Fruit fly (Drosophila melanogaster) whole organism, embryonic: Measurements from ENCODE around the gene Aasdh.

ENCODE experiments used
- Blimp-1 ChIP-seq: fragments of 200-800 bp; sonication (Bioruptor generic); optimal IDR thresholded peaks from 3 replicates; lab custom pipeline; 2018; ENCODE audit warnings: missing biosample characterization, missing genetic modification characterization, mild to moderate bottlenecking, moderate library complexity, missing genetic modification reagents
- CG10979 ChIP-seq: fragments of 200-800 bp; sonication (Bioruptor generic); optimal IDR thresholded peaks from 2 replicates; lab custom pipeline; 2018; ENCODE audit warnings: missing biosample characterization, mild to moderate bottlenecking, missing genetic modification characterization, moderate library complexity
- CG11504 ChIP-seq: fragments of 200-800 bp; sonication (Bioruptor generic); optimal IDR thresholded peaks from 3 replicates; lab custom pipeline; 2019; ENCODE audit warnings: missing biosample characterization, mild to moderate bottlenecking, missing genetic modification characterization, moderate library complexity
- CG12391 ChIP-seq: fragments of 200-800 bp; sonication (Bioruptor generic); optimal IDR thresholded peaks from 3 replicates; lab custom pipeline; 2018; ENCODE audit warnings: missing biosample characterization, mild to moderate bottlenecking, missing genetic modification characterization, moderate library complexity
- CG14710 ChIP-seq: fragments of 200-800 bp; sonication (Bioruptor generic); optimal IDR thresholded peaks from 3 replicates; lab custom pipeline; 2019; ENCODE audit warnings: missing biosample characterization, mild to moderate bottlenecking, missing genetic modification characterization, moderate library complexity
- CG15073 ChIP-seq: fragments of 200-800 bp; sonication (Bioruptor generic); optimal IDR thresholded peaks from 2 replicates; lab custom pipeline; 2016; ENCODE audit warnings: missing biosample characterization, missing genetic modification characterization
- CG15601 ChIP-seq: fragments of 200-800 bp; sonication (Bioruptor generic); optimal IDR thresholded peaks from 3 replicates; lab custom pipeline; 2019; ENCODE audit warnings: missing biosample characterization, mild to moderate bottlenecking, missing genetic modification characterization, moderate library complexity
- CG15696 ChIP-seq: fragments of 200-800 bp; sonication (Bioruptor generic); optimal IDR thresholded peaks from 2 replicates; lab custom pipeline; 2019; ENCODE audit warnings: missing biosample characterization, mild to moderate bottlenecking, missing genetic modification characterization, moderate library complexity
- CG1603 ChIP-seq: fragments of 200-800 bp; sonication (Bioruptor generic); optimal IDR thresholded peaks from 2 replicates; lab custom pipeline; 2019; ENCODE audit warnings: missing biosample characterization, mild to moderate bottlenecking, missing genetic modification characterization, moderate library complexity
- CG17361 ChIP-seq: fragments of 200-800 bp; sonication (Bioruptor generic); IDR thresholded peaks from 3 replicates; pipeline ENCODE4 v1.3.6; 2022; ENCODE audit warnings: missing biosample characterization, missing genetic modification characterization
- CG17802 ChIP-seq: fragments of 200-800 bp; sonication (Bioruptor generic); optimal IDR thresholded peaks from 2 replicates; lab custom pipeline; 2018; ENCODE audit warnings: missing biosample characterization, mild to moderate bottlenecking, missing genetic modification characterization, moderate library complexity
- CG2116 ChIP-seq: fragments of 200-800 bp; sonication (Bioruptor generic); optimal IDR thresholded peaks from 3 replicates; lab custom pipeline; 2018; ENCODE audit warnings: missing biosample characterization, mild to moderate bottlenecking, missing genetic modification characterization
- CG2678 ChIP-seq: fragments of 200-800 bp; sonication (Bioruptor generic); optimal IDR thresholded peaks from 3 replicates; lab custom pipeline; 2019; ENCODE audit warnings: missing biosample characterization, mild to moderate bottlenecking, missing genetic modification characterization, moderate library complexity
- CG2712 ChIP-seq: fragments of 200-800 bp; optimal IDR thresholded peaks from 3 replicates; lab custom pipeline; 2019; ENCODE audit warnings: missing biosample characterization, mild to moderate bottlenecking, missing genetic modification characterization, moderate library complexity
- CG33213 ChIP-seq: fragments of 200-800 bp; sonication (Bioruptor generic); optimal IDR thresholded peaks from 3 replicates; lab custom pipeline; 2016; ENCODE audit warnings: missing biosample characterization, missing genetic modification characterization
- CG33557 ChIP-seq: fragments of 200-800 bp; sonication (Bioruptor generic); optimal IDR thresholded peaks from 2 replicates; lab custom pipeline; 2019; ENCODE audit warnings: missing biosample characterization, mild to moderate bottlenecking, missing genetic modification characterization, moderate library complexity
- CG3407 ChIP-seq: fragments of 200-800 bp; sonication (Bioruptor generic); optimal IDR thresholded peaks from 2 replicates; lab custom pipeline; 2018; ENCODE audit warnings: missing biosample characterization, mild to moderate bottlenecking, missing genetic modification characterization
- CG4707 ChIP-seq: fragments of 200-800 bp; sonication (Bioruptor generic); optimal IDR thresholded peaks from 2 replicates; lab custom pipeline; 2018; ENCODE audit warnings: missing biosample characterization, mild to moderate bottlenecking, missing genetic modification characterization, moderate library complexity
- CG5180 ChIP-seq: fragments of 200-800 bp; sonication (Bioruptor generic); optimal IDR thresholded peaks from 3 replicates; lab custom pipeline; 2017; ENCODE audit warnings: missing biosample characterization, missing genetic modification characterization, mild to moderate bottlenecking, moderate library complexity, missing genetic modification reagents
- CG6272 ChIP-seq: fragments of 200-800 bp; sonication (Bioruptor generic); IDR thresholded peaks from 2 replicates; pipeline ENCODE4 v1.3.6; 2022; ENCODE audit warnings: missing biosample characterization, missing genetic modification characterization
- CG6765 ChIP-seq: fragments of 200-800 bp; sonication (Bioruptor generic); optimal IDR thresholded peaks from 3 replicates; lab custom pipeline; 2017; ENCODE audit warnings: missing biosample characterization, mild to moderate bottlenecking, missing genetic modification characterization
- CG7556 ChIP-seq: fragments of 200-800 bp; sonication (Bioruptor generic); optimal IDR thresholded peaks from 2 replicates; lab custom pipeline; 2017; ENCODE audit warnings: missing biosample characterization, mild to moderate bottlenecking, missing genetic modification characterization
- CG7987 ChIP-seq: fragments of 200-800 bp; sonication (Bioruptor generic); optimal IDR thresholded peaks from 2 replicates; lab custom pipeline; 2018; ENCODE audit warnings: missing biosample characterization, mild to moderate bottlenecking, missing genetic modification characterization, moderate library complexity
- CG8388 ChIP-seq: fragments of 200-800 bp; sonication (Bioruptor generic); optimal IDR thresholded peaks from 2 replicates; lab custom pipeline; 2019; ENCODE audit warnings: missing biosample characterization, mild to moderate bottlenecking, missing genetic modification characterization, moderate library complexity
- Camta ChIP-seq: fragments of 200-800 bp; sonication (Bioruptor generic); optimal IDR thresholded peaks from 2 replicates; lab custom pipeline; 2016; ENCODE audit warnings: missing biosample characterization, missing genetic modification characterization
- CrebB ChIP-seq: fragments of 200-800 bp; sonication (Bioruptor generic); optimal IDR thresholded peaks from 3 replicates; lab custom pipeline; 2018; ENCODE audit warnings: missing biosample characterization, mild to moderate bottlenecking, missing genetic modification characterization
- D ChIP-seq, 2 experiments: fragments of 200-800 bp in 1 of 2; fragments of >200 bp in 1 of 2; sonication (Bioruptor generic) in 1 of 2; optimal IDR thresholded peaks; 2 replicates in 1 of 2; 3 replicates in 1 of 2; lab custom pipeline; 2017; ENCODE audit warnings: mild to moderate bottlenecking in 1 of 2, missing biosample characterization in 1 of 2, missing genetic modification characterization in 1 of 2, missing genetic modification reagents in 1 of 2
- Kr ChIP-seq: fragments of 200-800 bp; sonication (Bioruptor generic); optimal IDR thresholded peaks from 2 replicates; lab custom pipeline; 2017; ENCODE audit warnings: missing biosample characterization, mild to moderate bottlenecking, missing genetic modification characterization
- PHDP ChIP-seq: fragments of 200-800 bp; sonication (Bioruptor generic); optimal IDR thresholded peaks from 3 replicates; lab custom pipeline; 2018; ENCODE audit warnings: missing biosample characterization, mild to moderate bottlenecking, missing genetic modification characterization, moderate library complexity
- Spps ChIP-seq: fragments of 200-800 bp; sonication (Bioruptor generic); optimal IDR thresholded peaks from 2 replicates; lab custom pipeline; 2018; ENCODE audit warnings: missing biosample characterization, mild to moderate bottlenecking, missing genetic modification characterization
- bsh ChIP-seq, 2 experiments: fragments of 200-800 bp; sonication (Bioruptor generic); optimal IDR thresholded peaks; 2 replicates each; lab custom pipeline; 2017 to 2018; ENCODE audit warnings: mild to moderate bottlenecking in 2 of 2, missing biosample characterization in 2 of 2, missing genetic modification characterization in 2 of 2, moderate library complexity in 1 of 2
- croc ChIP-seq: fragments of 200-800 bp; sonication (Bioruptor generic); conservative IDR thresholded peaks from 3 replicates; pipeline ENCODE4 v1.3.6; 2022; ENCODE audit warnings: missing biosample characterization, missing genetic modification characterization
- dmrt11E ChIP-seq: fragments of 200-800 bp; sonication (Bioruptor generic); optimal IDR thresholded peaks from 3 replicates; lab custom pipeline; 2018; ENCODE audit warnings: missing biosample characterization, mild to moderate bottlenecking, missing genetic modification characterization, moderate library complexity
- fd64A ChIP-seq: fragments of 200-800 bp; sonication (Bioruptor generic); optimal IDR thresholded peaks from 3 replicates; lab custom pipeline; 2018; ENCODE audit warnings: missing biosample characterization, mild to moderate bottlenecking, missing genetic modification characterization
- fu2 ChIP-seq: fragments of 200-800 bp; sonication (Bioruptor generic); optimal IDR thresholded peaks from 2 replicates; lab custom pipeline; 2016; ENCODE audit warnings: missing biosample characterization, missing genetic modification characterization
- gem ChIP-seq: fragments of 200-800 bp; sonication (Bioruptor generic); optimal IDR thresholded peaks from 2 replicates; lab custom pipeline; 2019; ENCODE audit warnings: missing biosample characterization, mild to moderate bottlenecking, missing genetic modification characterization, moderate library complexity
- gt ChIP-seq: fragments of 200-800 bp; sonication (Bioruptor generic); IDR thresholded peaks from 2 replicates; pipeline ENCODE4 v1.3.6; 2022; ENCODE audit warnings: missing biosample characterization, missing genetic modification characterization
- ham ChIP-seq: fragments of 200-800 bp; sonication (Bioruptor generic); IDR thresholded peaks from 2 replicates; pipeline ENCODE4 v1.3.6; 2022; ENCODE audit warnings: missing biosample characterization, missing genetic modification characterization
- kay ChIP-seq: fragments of 200-800 bp; sonication (Bioruptor generic); optimal IDR thresholded peaks from 2 replicates; lab custom pipeline; 2016; ENCODE audit warnings: missing biosample characterization, missing genetic modification characterization
- lola ChIP-seq, 3 experiments: fragments of >200 bp in 2 of 3; fragments of 200-800 bp in 1 of 3; sonication (Bioruptor generic) in 1 of 3; optimal IDR thresholded peaks; 2 replicates each; lab custom pipeline; 2017 to 2019; ENCODE audit warnings: missing biosample characterization in 3 of 3, missing genetic modification characterization in 3 of 3, mild to moderate bottlenecking in 1 of 3, moderate library complexity in 1 of 3
- nau ChIP-seq: fragments of 200-800 bp; sonication (Bioruptor generic); optimal IDR thresholded peaks from 3 replicates; lab custom pipeline; 2017; ENCODE audit warnings: missing biosample characterization, mild to moderate bottlenecking, missing genetic modification characterization, missing genetic modification reagents
- nom ChIP-seq: fragments of 200-800 bp; sonication (Bioruptor generic); optimal IDR thresholded peaks from 2 replicates; lab custom pipeline; 2017; ENCODE audit warnings: missing biosample characterization, missing genetic modification characterization, mild to moderate bottlenecking, moderate library complexity, missing genetic modification reagents
- sd ChIP-seq: fragments of 200-800 bp; sonication (Bioruptor generic); optimal IDR thresholded peaks from 3 replicates; lab custom pipeline; 2018; ENCODE audit warnings: missing biosample characterization, mild to moderate bottlenecking, missing genetic modification characterization, moderate library complexity
- sens ChIP-seq: fragments of 200-800 bp; sonication (Bioruptor generic); peaks from one replicate; lab custom pipeline; 2016; ENCODE audit warnings: missing biosample characterization, missing genetic modification characterization
- stwl ChIP-seq: fragments of 200-800 bp; sonication (Bioruptor generic); optimal IDR thresholded peaks from 3 replicates; lab custom pipeline; 2018; ENCODE audit warnings: missing biosample characterization, mild to moderate bottlenecking, missing genetic modification characterization, moderate library complexity
- vvl ChIP-seq: fragments of 200-800 bp; sonication (Bioruptor generic); IDR thresholded peaks from 2 replicates; pipeline ENCODE4 v1.3.6; 2022; ENCODE audit warnings: missing biosample characterization, missing genetic modification characterization
- wdn ChIP-seq: fragments of 200-800 bp; sonication (Bioruptor generic); IDR thresholded peaks from 2 replicates; pipeline ENCODE4 v1.3.6; 2022; ENCODE audit warnings: missing biosample characterization, missing genetic modification characterization

The Aasdh gene

DNA sequence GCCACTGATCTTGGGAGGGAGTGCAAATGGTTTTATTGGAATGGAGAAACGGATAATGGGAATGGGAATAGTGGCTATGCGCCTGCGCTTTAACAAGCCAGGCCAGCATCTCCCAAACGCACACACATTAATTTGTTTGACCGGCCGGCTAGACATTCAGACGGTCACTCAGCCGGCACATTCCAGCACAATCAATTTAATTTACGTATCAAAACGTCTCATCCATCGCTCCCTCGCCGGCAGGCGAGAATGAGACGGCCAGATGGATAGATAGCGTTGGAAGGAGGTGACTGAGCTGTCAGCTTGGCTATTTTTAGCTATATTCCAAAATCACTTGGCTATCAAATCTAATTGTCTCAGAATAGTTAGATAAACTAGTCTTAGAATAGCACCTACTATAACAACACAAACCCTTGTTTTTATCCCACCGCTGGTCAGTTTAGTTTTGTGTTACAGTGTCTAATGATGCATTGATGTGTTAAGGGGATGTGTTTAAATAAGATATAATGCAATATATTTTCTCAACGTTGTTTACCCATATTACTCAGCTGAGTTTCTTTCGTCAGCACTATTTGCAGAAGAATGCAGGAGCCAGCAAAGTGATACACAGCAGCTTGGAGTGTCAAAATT lies 25.8 kb downstream of the Aasdh start (continued):
- peak; percentile 28 for TF ChIP-seq Camta (GFP tag; lab: Kevin White, UChicago)
- TF ChIP-seq gem = peak; percentile 36
- TF ChIP-seq CG12391 = peak; percentile 14
- TF ChIP-seq CG17802 (tag; lab: Kevin White, UChicago) = no peak
- peak; percentile 42 for TF ChIP-seq fd64A (GFP tag; lab: Kevin White, UChicago)
- TF ChIP-seq CG3407 (GFP tag; lab: Kevin White, UChicago) = peak; percentile 24
- no peak for TF ChIP-seq CG6765
- TF ChIP-seq gt (GFP tag; lab: Robert Waterston, UW) = no peak
- TF ChIP-seq fu2 (GFP tag; lab: Kevin White, UChicago) = no peak
- no peak for TF ChIP-seq CG7987 (GFP tag; lab: Kevin White, UChicago)
- TF ChIP-seq vvl (GFP tag; lab: Robert Waterston, UW) = 0 out of 2 replicates have a peak, but pooled peaks have one; percentile 6
- TF ChIP-seq CG2116 = peak; percentile 8
- TF ChIP-seq CG11504 (tag; lab: Kevin White, UChicago) = peak; percentile 21
- TF ChIP-seq CG2712 (tag; lab: Kevin White, UChicago) = peak; percentile 47
- TF ChIP-seq CG17361 = peak; percentile 44; the same call in 2 of the 3 replicates
- peak; percentile 22 for TF ChIP-seq CG10979 (tag; lab: Kevin White, UChicago)
- TF ChIP-seq Kr = peak; percentile 34
- peak; percentile 29 for TF ChIP-seq CG33557 (GFP tag; lab: Kevin White, UChicago)
- peak; percentile 25 for TF ChIP-seq CG15601 (tag; lab: Kevin White, UChicago)
- no peak for TF ChIP-seq CG6272 (GFP tag; lab: Robert Waterston, UW)
- no peak for TF ChIP-seq ham (GFP tag; lab: Robert Waterston, UW)
- TF ChIP-seq kay (GFP tag; lab: Kevin White, UChicago) = peak; percentile 14
- TF ChIP-seq nau (GFP tag; lab: Kevin White, UChicago) = peak; percentile 14
- peak; percentile 1 for TF ChIP-seq CG33213
- peak; percentile 2 for TF ChIP-seq stwl (tag; lab: Kevin White, UChicago)
- peak; percentile 39 for TF ChIP-seq nom (GFP tag; lab: Kevin White, UChicago)
- TF ChIP-seq CG15696 (tag; lab: Kevin White, UChicago) = no peak
- peak; percentile 26 for TF ChIP-seq PHDP (tag; lab: Kevin White, UChicago)
- TF ChIP-seq CG15073 = no peak
- TF ChIP-seq dmrt11E (tag; lab: Kevin White, UChicago) = peak; percentile 31
- peak in 1 of 2 experiments; percentile 50 for TF ChIP-seq bsh (GFP tag; optimal IDR thresholded peaks at IDR 0.05; lab: Kevin White, UChicago)
- peak; percentile 84 for TF ChIP-seq sens (GFP tag; lab: Kevin White, UChicago)
- TF ChIP-seq CG14710 = peak; percentile 39
- peak; percentile 3 for TF ChIP-seq CG8388 (GFP tag; lab: Kevin White, UChicago)
- peak; percentile 95 for TF ChIP-seq sd
- peak in 1 of 3 experiments; percentile 38 for TF ChIP-seq lola (GFP tag; optimal IDR thresholded peaks at IDR 0.05; lab: Kevin White, UChicago)
- peak; percentile 6 for TF ChIP-seq CG7556
- peak; percentile 23 for TF ChIP-seq Blimp-1 (GFP tag; lab: Kevin White, UChicago)
- TF ChIP-seq CG2678 = peak; percentile 36
- TF ChIP-seq CG4707 (GFP tag; lab: Kevin White, UChicago) = peak; percentile 45
- TF ChIP-seq D (optimal IDR thresholded peaks at IDR 0.05; lab: Kevin White, UChicago) = peak; percentile 43
- TF ChIP-seq D (GFP tag; optimal IDR thresholded peaks at IDR 0.05; lab: Kevin White, UChicago) = no peak
- TF ChIP-seq CG5180 = peak; percentile 9
- peak; percentile 6 for TF ChIP-seq CrebB (tag; lab: Kevin White, UChicago)
- TF ChIP-seq wdn (GFP tag; lab: Robert Waterston, UW) = 0 out of 2 replicates have a peak, but pooled peaks have one; percentile 12
- TF ChIP-seq croc = no peak
- peak; percentile 34 for TF ChIP-seq CG1603 (tag; lab: Kevin White, UChicago)
- TF ChIP-seq Spps (tag; lab: Kevin White, UChicago) = peak; percentile 29
